Worm (Caenorhabditis elegans) whole organism, early embryonic: ENCODE results near the gene C04B4.2.

Experiments used
- B0310.2 ChIP-seq: sonication (generic microtip); optimal IDR thresholded peaks from 2 replicates; lab custom pipeline; 2016; ENCODE audit warnings: mild to moderate bottlenecking, missing genetic modification characterization, missing compliant biosample characterization
- F13C5.2 ChIP-seq: sonication (generic microtip); optimal IDR thresholded peaks from 2 replicates; lab custom pipeline; 2017; ENCODE audit warnings: mild to moderate bottlenecking, missing genetic modification characterization, inconsistent platforms, missing compliant biosample characterization
- aly-1 ChIP-seq: sonication (generic microtip); optimal IDR thresholded peaks from 2 replicates; lab custom pipeline; 2016; ENCODE audit warnings: missing genetic modification characterization, missing compliant biosample characterization
- ama-1 ChIP-seq: fragments of 150-350 bp; optimal IDR thresholded peaks from 2 replicates; lab custom pipeline; 2014
- ceh-13 ChIP-seq: fragments of 200-800 bp; sonication (Bioruptor generic); optimal IDR thresholded peaks from 2 replicates; lab custom pipeline; 2018; ENCODE audit warnings: mild to moderate bottlenecking, missing genetic modification characterization, missing compliant biosample characterization
- ceh-36 ChIP-seq: sonication (generic microtip); optimal IDR thresholded peaks from 2 replicates; lab custom pipeline; 2016; ENCODE audit warnings: missing genetic modification characterization, inconsistent platforms, missing compliant biosample characterization
- ets-7 ChIP-seq: sonication (generic microtip); optimal IDR thresholded peaks from 2 replicates; lab custom pipeline; 2016; ENCODE audit warnings: missing genotype, missing genetic modification characterization, missing compliant biosample characterization
- flt-1 ChIP-seq: fragments of 200-800 bp; sonication (Bioruptor generic); IDR thresholded peaks from 2 replicates; pipeline ENCODE4 v1.3.6; 2022; ENCODE audit warnings: missing genetic modification characterization, missing compliant biosample characterization
- hmbx-1 ChIP-seq: sonication (generic microtip); optimal IDR thresholded peaks from 2 replicates; lab custom pipeline; 2016; ENCODE audit warnings: mild to moderate bottlenecking, missing genetic modification characterization, missing compliant biosample characterization
- hmg-4 ChIP-seq: fragments of 200-800 bp; sonication (Bioruptor generic); optimal IDR thresholded peaks from 2 replicates; lab custom pipeline; 2018; ENCODE audit warnings: mild to moderate bottlenecking, missing genetic modification characterization, missing compliant biosample characterization
- hnd-1 ChIP-seq: sonication (generic microtip); optimal IDR thresholded peaks from 2 replicates; lab custom pipeline; 2016; ENCODE audit warnings: missing genetic modification characterization, missing compliant biosample characterization
- pes-1 ChIP-seq: fragments of 200-800 bp; sonication (Bioruptor generic); IDR thresholded peaks from 2 replicates; pipeline ENCODE4 v1.3.6; 2022; ENCODE audit warnings: missing genetic modification reagents, missing genetic modification characterization, missing compliant biosample characterization
- scrt-1 ChIP-seq: fragments of 200-800 bp; sonication (Bioruptor generic); IDR thresholded peaks from 2 replicates; pipeline ENCODE4 v1.3.6; 2022; ENCODE audit warnings: missing genetic modification characterization, missing compliant biosample characterization
- sea-1 ChIP-seq: fragments of 200-800 bp; sonication (Bioruptor generic); conservative IDR thresholded peaks from 2 replicates; pipeline ENCODE4 v1.3.6; 2022; ENCODE audit warnings: missing genetic modification characterization, missing compliant biosample characterization
- tbx-11 ChIP-seq: fragments of 200-800 bp; sonication (Bioruptor generic); IDR thresholded peaks from 2 replicates; pipeline ENCODE4 v1.3.6; 2022; ENCODE audit warnings: missing genetic modification characterization, missing compliant biosample characterization
- tbx-37 ChIP-seq: fragments of 200-800 bp; sonication (Bioruptor generic); conservative IDR thresholded peaks from 2 replicates; pipeline ENCODE4 v1.3.6; 2022; ENCODE audit warnings: missing genetic modification reagents, missing genetic modification characterization, missing compliant biosample characterization
- tra-4 ChIP-seq: sonication (generic microtip); optimal IDR thresholded peaks from 2 replicates; lab custom pipeline; 2017; ENCODE audit warnings: missing genetic modification characterization, missing compliant biosample characterization

Gene C04B4.2

DNA sequence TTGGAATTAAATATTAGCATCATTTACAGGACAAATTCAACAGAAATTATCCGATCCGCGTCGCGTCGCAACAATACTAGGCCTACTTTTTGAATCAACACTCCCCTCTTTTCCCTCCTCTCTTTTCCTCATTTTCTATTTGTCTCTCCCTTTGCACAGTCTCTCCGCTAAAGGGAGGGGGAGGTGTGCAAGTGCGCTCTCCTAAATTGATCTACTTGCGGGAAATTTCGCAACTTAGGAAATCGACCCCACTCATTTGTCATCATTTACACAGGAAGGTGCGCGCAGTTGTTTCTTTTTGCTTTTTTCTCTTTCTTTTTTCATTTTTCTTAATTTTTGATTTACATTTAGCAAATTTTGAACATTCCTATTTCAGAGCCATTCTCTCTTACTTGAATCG, at the start of gene C04B4.2:
C04B4.2 (plus strand) TSS at position 371 of the 400 bp plus-strand sequence.
- TF ChIP-seq F13C5.2 (tag; lab: Kevin White, UChicago), result no peak
- TF ChIP-seq ceh-36 (tag; lab: Kevin White, UChicago), result no peak
- no peak for TF ChIP-seq tbx-37 (GFP tag; lab: Robert Waterston, UW)
- TF ChIP-seq ama-1 (lab: Kevin White, UChicago), result no peak

DNA sequence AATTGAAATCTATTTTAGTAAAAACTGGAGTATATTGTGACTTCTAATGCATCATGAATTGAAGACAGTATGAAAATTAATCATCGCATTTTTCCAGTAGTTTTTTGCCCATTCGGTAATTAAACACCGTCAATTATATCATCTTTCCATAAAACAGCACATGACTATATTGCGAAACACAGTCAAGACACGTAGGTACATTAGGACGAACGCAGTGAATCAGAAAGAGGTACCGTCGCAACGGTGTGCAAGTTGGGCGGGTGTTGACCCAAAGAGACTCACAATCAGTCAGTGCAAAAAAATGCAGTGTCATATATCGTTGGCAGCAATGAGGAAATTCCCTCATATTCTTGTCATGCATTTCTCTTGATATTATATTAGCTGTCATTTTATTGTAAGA, 48.7 kb upstream of the C04B4.2 start:
- TF ChIP-seq tbx-37 (GFP tag; lab: Robert Waterston, UW) (no peak), hmbx-1 (no peak), pes-1 (GFP tag; lab: Robert Waterston, UW) (no peak), B0310.2 (tag; lab: Kevin White, UChicago) (no peak), flt-1 (GFP tag; lab: Robert Waterston, UW) (no peak), aly-1 (tag; lab: Kevin White, UChicago) (no peak), sea-1 (GFP tag; lab: Robert Waterston, UW) (no peak), ceh-13 (GFP tag; lab: Kevin White, UChicago) (no peak), scrt-1 (GFP tag; lab: Robert Waterston, UW) (no peak), hnd-1 (tag; lab: Kevin White, UChicago) (no peak), tra-4 (tag; lab: Kevin White, UChicago) (no peak), F13C5.2 (tag; lab: Kevin White, UChicago) (no peak), tbx-11 (no peak), ceh-36 (tag; lab: Kevin White, UChicago) (no peak), ama-1 (lab: Kevin White, UChicago) (no peak), hmg-4 (GFP tag; lab: Kevin White, UChicago) (no peak)

DNA sequence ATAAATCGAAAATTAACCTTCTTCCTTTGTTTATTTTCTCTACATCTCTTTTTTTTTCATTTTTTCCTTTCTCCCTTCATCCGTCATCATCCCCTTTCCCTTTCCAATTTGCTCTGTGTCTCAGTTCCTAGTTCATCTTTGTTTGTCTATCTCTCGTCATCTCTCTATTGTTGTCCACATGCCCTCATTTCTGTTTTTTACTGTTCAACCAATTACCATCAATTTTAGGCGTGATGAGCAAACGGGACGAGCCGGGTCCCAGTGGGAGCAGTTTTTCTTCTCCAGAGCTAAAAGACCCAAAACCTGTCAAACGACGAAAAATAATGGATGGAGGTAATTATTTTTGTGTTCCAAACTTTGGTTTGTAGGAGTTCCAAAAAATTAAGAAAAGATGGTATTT, 47.7 kb upstream of the C04B4.2 start, which contains the start of gene C23H4.6:
C23H4.6 (plus strand) TSS at position 219 of the 400 bp plus-strand sequence.
- TF ChIP-seq pes-1 (GFP tag; lab: Robert Waterston, UW) (no peak), hnd-1 (tag; lab: Kevin White, UChicago) (no peak), sea-1 (GFP tag; lab: Robert Waterston, UW) (no peak), B0310.2 (tag; lab: Kevin White, UChicago) (no peak), tbx-11 (no peak), tra-4 (tag; lab: Kevin White, UChicago) (no peak), aly-1 (tag; lab: Kevin White, UChicago) (no peak), ets-7 (tag; lab: Kevin White, UChicago) (no peak), scrt-1 (GFP tag; lab: Robert Waterston, UW) (no peak), ceh-36 (tag; lab: Kevin White, UChicago) (no peak), ceh-13 (GFP tag; lab: Kevin White, UChicago) (no peak), hmg-4 (GFP tag; lab: Kevin White, UChicago) (no peak), flt-1 (GFP tag; lab: Robert Waterston, UW) (no peak)

ce11 chrX:12241457-12241856, 41.6 kb upstream of the C04B4.2 start, which contains the start of gene cest-3:
Gene cest-3 (plus strand): TSS chrX:12241646.
- no peak for TF ChIP-seq sea-1 (GFP tag; lab: Robert Waterston, UW)
- no peak for TF ChIP-seq scrt-1 (GFP tag; lab: Robert Waterston, UW)
- TF ChIP-seq ets-7 (tag; lab: Kevin White, UChicago), result no peak
- no peak for TF ChIP-seq F13C5.2 (tag; lab: Kevin White, UChicago)
- no peak for TF ChIP-seq aly-1 (tag; lab: Kevin White, UChicago)
- TF ChIP-seq hmg-4 (GFP tag; lab: Kevin White, UChicago), result no peak
- no peak for TF ChIP-seq tbx-11
- TF ChIP-seq tbx-37 (GFP tag; lab: Robert Waterston, UW), result no peak
- TF ChIP-seq hnd-1 (tag; lab: Kevin White, UChicago), result no peak
- no peak for TF ChIP-seq ceh-13 (GFP tag; lab: Kevin White, UChicago)
- TF ChIP-seq ama-1 (lab: Kevin White, UChicago), result no peak
- no peak for TF ChIP-seq ceh-36 (tag; lab: Kevin White, UChicago)
- no peak for TF ChIP-seq tra-4 (tag; lab: Kevin White, UChicago)

- TF ChIP-seq hmbx-1, result no peak
- TF ChIP-seq ceh-13 (GFP tag; lab: Kevin White, UChicago), result no peak
- TF ChIP-seq sea-1 (GFP tag; lab: Robert Waterston, UW), result no peak
- TF ChIP-seq ama-1 (lab: Kevin White, UChicago), result no peak
- TF ChIP-seq tbx-37 (GFP tag; lab: Robert Waterston, UW), result no peak
- TF ChIP-seq aly-1 (tag; lab: Kevin White, UChicago), result no peak
- TF ChIP-seq tra-4 (tag; lab: Kevin White, UChicago), result no peak
- TF ChIP-seq scrt-1 (GFP tag; lab: Robert Waterston, UW), result no peak
- no peak for TF ChIP-seq hmg-4 (GFP tag; lab: Kevin White, UChicago)
- TF ChIP-seq F13C5.2 (tag; lab: Kevin White, UChicago), result no peak
- no peak for TF ChIP-seq pes-1 (GFP tag; lab: Robert Waterston, UW)
- TF ChIP-seq ets-7 (tag; lab: Kevin White, UChicago), result no peak
- TF ChIP-seq B0310.2 (tag; lab: Kevin White, UChicago), result no peak
- TF ChIP-seq tbx-11, result no peak
- no peak for TF ChIP-seq ceh-36 (tag; lab: Kevin White, UChicago)
- TF ChIP-seq hnd-1 (tag; lab: Kevin White, UChicago), result no peak
- no peak for TF ChIP-seq flt-1 (GFP tag; lab: Robert Waterston, UW)
Measured at ce11 chrX:12242902-12243301, 40.2 kb upstream of the C04B4.2 start.

- TF ChIP-seq flt-1 (GFP tag; lab: Robert Waterston, UW) (no peak), ceh-13 (GFP tag; lab: Kevin White, UChicago) (no peak), tra-4 (tag; lab: Kevin White, UChicago) (no peak), scrt-1 (GFP tag; lab: Robert Waterston, UW) (no peak)
Measured at ce11 chrX:12248140-12248539, 34.9 kb upstream of the C04B4.2 start.

- no peak for TF ChIP-seq tbx-37 (GFP tag; lab: Robert Waterston, UW)
- no peak for TF ChIP-seq sea-1 (GFP tag; lab: Robert Waterston, UW)
- no peak for TF ChIP-seq tra-4 (tag; lab: Kevin White, UChicago)
- no peak for TF ChIP-seq hmg-4 (GFP tag; lab: Kevin White, UChicago)
- TF ChIP-seq pes-1 (GFP tag; lab: Robert Waterston, UW), result no peak
Measured at ce11 chrX:12252189-12252588, 30.9 kb upstream of the C04B4.2 start.
